Worm (Caenorhabditis elegans): ENCODE results near the gene ZK856.5.

- TF ChIP-seq tbx-2 (tag; optimal IDR thresholded peaks at IDR 0.05), result no peak
- no peak for TF ChIP-seq unc-55 (GFP tag; optimal IDR thresholded peaks at IDR 0.05)
- no peak for TF ChIP-seq dve-1 (tag; optimal IDR thresholded peaks at IDR 0.05)
- TF ChIP-seq elt-4 (tag; optimal IDR thresholded peaks at IDR 0.05), result no peak
- TF ChIP-seq K09A11.1 (tag; optimal IDR thresholded peaks at IDR 0.05; ENCODE audit: insufficient read depth), result no peak
- TF ChIP-seq ama-1 (optimal IDR thresholded peaks at IDR 0.05), result no peak
- TF ChIP-seq pqm-1 (tag; optimal IDR thresholded peaks at IDR 0.05), result no peak
- no peak for TF ChIP-seq pha-4 (tag; optimal IDR thresholded peaks at IDR 0.05)
- TF ChIP-seq madf-2 (tag; optimal IDR thresholded peaks at IDR 0.05), result no peak
- no peak for TF ChIP-seq npax-4 (tag; optimal IDR thresholded peaks at IDR 0.05)
- TF ChIP-seq lin-11 (tag; optimal IDR thresholded peaks at IDR 0.05), result no peak
- TF ChIP-seq Y22D7AL.16 (tag; optimal IDR thresholded peaks at IDR 0.05), result no peak
- no peak for TF ChIP-seq pat-9 (tag; optimal IDR thresholded peaks at IDR 0.05)
- no peak for TF ChIP-seq odd-2 (tag; optimal IDR thresholded peaks at IDR 0.05)
These were observed 6.1 kb downstream of the ZK856.5 start for ce11 chrV:10183810-10184209.

Measured in whole organism, late embryonic.